Fruit fly (Drosophila melanogaster) whole organism: ENCODE results near the gene CG7536.

ENCODE experiments used
- CG8478 ChIP-seq: fragments of >200 bp; optimal IDR thresholded peaks from 2 replicates; lab custom pipeline; 2018; ENCODE audit warnings: inconsistent platforms
- Dll ChIP-seq: fragments of >200 bp; optimal IDR thresholded peaks from 2 replicates; lab custom pipeline; 2017
- EcR ChIP-seq, 2 experiments: fragments of >200 bp; optimal IDR thresholded peaks; 2 replicates each; lab custom pipeline; 2017; ENCODE audit warnings: missing biosample characterization in 2 of 2, missing genetic modification characterization in 2 of 2, missing genetic modification reagents in 2 of 2
- pan ChIP-seq: fragments of >200 bp; optimal IDR thresholded peaks from 2 replicates; lab custom pipeline; 2017
- psq ChIP-seq: fragments of >200 bp; optimal IDR thresholded peaks from 2 replicates; lab custom pipeline; 2017
- usp ChIP-seq: fragments of >200 bp; optimal IDR thresholded peaks from 2 replicates; lab custom pipeline; 2017; ENCODE audit warnings: missing biosample characterization, missing genetic modification characterization, mixed read lengths

The CG7536 gene

DNA sequence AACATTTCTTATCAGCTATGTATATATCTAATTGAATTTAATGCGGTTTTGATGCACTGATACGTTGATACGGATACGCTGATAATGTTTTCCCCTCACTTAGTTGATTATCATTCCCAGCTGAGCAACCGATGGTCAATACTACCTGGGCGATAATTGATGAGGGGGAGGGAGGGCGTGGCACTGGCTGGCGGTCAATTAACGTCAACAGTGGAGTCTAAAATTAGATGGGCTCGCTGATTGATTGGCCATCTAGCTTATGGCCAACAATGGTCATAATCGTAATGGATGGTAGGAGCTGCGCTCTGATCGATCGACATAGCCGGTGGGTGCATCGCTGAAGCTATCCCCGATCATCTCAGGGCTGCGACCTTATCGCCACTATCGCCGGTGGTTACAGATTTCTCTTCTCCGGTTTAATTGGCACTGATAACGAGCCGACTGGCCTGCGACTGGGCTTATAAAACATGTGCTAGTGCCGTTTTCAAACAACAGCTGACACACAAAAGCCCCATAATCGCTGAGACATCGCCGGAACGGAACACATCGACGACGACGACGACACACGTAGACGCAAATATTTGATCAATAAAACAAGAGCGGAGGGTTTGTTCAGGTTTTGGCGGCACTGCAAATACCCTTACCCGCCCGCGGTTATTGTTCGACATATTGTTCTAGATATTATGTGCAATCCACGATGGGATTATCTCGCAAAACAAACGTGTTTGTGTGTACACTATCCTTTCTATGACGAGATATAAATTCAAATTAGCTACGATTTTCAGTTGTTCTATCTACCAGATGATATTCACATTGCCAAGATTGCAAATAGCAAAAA lies 4.6 kb downstream of the CG7536 start:
- TF ChIP-seq pan (no peak), Dll (lab: Kevin White, UChicago) (no peak), CG8478 (lab: Kevin White, UChicago) (no peak), usp (no peak), EcR (GFP tag; optimal IDR thresholded peaks at IDR 0.05; lab: Kevin White, UChicago) (no peak), psq (lab: Kevin White, UChicago) (no peak)

DNA sequence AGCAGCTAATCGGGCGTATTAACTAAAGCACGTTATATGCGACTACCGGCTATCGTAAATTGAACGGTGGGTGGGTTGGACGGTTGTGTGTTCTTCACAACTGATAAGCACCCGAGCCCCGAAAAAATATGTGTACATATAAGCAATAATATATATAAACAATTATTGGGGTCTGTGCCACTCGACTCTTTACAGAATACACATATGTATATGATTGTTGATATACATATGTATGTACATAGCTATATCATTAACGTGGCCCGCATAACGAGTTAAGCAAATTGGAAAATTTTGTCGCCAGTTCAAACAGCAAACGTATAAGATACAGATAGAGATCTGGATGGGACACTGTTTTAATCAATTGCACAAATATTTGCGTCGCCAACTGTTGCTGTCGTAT lies 5.7 kb downstream of the CG7536 start:
- no peak for TF ChIP-seq pan
- no peak for TF ChIP-seq Dll (lab: Kevin White, UChicago)
- no peak for TF ChIP-seq usp
- no peak for TF ChIP-seq CG8478 (lab: Kevin White, UChicago)
- TF ChIP-seq psq (lab: Kevin White, UChicago) = no peak
- no peak for TF ChIP-seq EcR (GFP tag; optimal IDR thresholded peaks at IDR 0.05; lab: Kevin White, UChicago)

DNA sequence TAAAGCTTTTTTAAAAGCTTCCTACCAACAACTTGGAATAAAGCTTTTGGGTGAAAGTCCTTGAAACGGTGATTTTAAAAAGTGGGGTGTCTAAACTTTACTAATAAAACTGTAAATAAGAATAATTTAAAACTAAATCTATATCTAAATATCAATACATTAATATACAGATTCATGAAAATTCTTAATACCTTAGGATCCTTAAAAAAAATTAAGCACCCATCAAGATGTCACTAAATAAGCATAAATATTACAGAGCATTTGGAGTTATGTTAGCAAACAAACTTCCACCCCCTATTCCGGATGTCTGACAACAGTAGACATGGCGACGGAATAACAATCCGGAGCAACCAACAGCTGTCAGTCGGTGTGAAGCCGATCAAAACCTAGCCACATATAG lies 24.1 kb downstream of the CG7536 start, which contains the start of gene Dhc16F:
Dhc16F (plus strand) TSS at position 301 of the 400 bp plus-strand sequence.
- TF ChIP-seq psq (lab: Kevin White, UChicago) = no peak
- no peak for TF ChIP-seq EcR (GFP tag; optimal IDR thresholded peaks at IDR 0.05; lab: Kevin White, UChicago)
- no peak for TF ChIP-seq pan
- no peak for TF ChIP-seq usp
- no peak for TF ChIP-seq Dll (lab: Kevin White, UChicago)
- no peak for TF ChIP-seq CG8478 (lab: Kevin White, UChicago)

DNA sequence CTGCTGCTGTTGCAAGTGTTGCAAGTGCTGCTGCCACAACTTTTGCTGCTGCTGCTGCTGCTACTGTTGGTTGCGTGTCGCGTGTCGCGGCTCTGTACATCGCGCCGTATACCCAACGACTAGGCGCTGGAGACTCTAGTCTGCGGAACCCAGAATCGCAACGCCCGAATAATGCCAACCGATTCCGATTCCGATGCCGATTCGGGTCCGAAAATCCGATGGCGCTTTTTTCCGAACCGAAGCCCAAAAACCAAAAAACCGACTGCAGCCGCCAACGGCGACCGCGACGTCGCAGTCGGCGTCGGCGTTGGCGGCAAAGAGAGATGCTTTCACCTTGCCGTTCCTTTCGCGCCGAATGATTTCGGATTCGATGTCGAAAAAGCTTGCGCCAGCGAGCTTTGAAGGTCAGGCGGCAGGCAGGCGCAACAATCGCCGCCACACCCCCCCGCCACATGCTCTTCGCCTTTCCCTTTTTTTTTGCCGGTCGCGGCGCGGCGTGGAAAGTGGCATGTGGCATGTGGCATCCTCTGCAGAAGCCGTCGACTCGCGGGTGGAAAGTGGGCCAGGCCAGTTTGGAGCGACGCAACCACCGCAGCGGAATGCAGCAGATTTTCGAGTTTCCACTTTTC lies 25.1 kb downstream of the CG7536 start, which contains the start of gene Sh:
Sh (minus strand) TSS at position 104 of the 629 bp plus-strand sequence.
- TF ChIP-seq pan = no peak
- TF ChIP-seq CG8478 (lab: Kevin White, UChicago) = no peak

DNA sequence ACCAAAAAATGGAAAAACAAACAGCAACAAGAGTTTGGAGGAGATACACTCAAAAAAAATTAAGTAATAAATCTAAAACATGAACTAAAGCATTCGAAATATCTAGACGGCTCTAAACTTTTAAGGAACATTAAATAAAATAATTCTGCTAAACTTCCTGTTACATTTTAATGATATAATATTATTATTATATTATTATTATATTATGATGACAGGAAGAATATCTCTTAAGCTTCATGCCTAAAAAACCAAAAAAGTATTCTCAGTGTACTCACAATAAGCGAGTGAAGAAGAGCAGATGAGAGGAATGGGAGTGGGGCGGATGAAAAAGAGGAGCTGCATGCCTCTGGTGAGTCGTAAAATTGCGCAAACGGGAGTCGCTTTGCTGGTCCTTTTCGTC lies 30.2 kb downstream of the CG7536 start:
- TF ChIP-seq pan (no peak), psq (lab: Kevin White, UChicago) (no peak), CG8478 (lab: Kevin White, UChicago) (no peak), Dll (lab: Kevin White, UChicago) (no peak), EcR (GFP tag; optimal IDR thresholded peaks at IDR 0.05; lab: Kevin White, UChicago) (no peak), usp (no peak)

DNA sequence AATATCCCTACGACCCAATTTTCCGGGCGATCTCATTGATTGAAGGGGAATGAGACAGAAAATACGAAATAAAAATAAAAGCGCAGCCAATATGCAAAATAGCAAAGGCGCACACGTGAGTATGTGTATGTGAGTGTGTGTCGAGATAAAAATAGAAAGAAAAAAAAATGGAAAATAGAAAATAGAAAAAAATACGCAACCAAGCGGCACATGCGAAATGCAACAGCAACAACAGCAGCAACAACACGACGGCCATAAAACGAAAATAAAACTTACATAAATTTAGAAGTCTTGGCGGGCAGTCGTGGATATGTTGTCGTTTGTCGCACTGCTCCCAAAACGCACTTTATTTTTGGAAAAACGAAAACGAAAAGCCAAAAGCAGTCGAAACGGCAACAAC lies 31.1 kb downstream of the CG7536 start:
- no peak for TF ChIP-seq Dll (lab: Kevin White, UChicago)
- no peak for TF ChIP-seq EcR (GFP tag; optimal IDR thresholded peaks at IDR 0.05; lab: Kevin White, UChicago)
- TF ChIP-seq pan = no peak
- no peak for TF ChIP-seq usp
- no peak for TF ChIP-seq CG8478 (lab: Kevin White, UChicago)
- no peak for TF ChIP-seq psq (lab: Kevin White, UChicago)

DNA sequence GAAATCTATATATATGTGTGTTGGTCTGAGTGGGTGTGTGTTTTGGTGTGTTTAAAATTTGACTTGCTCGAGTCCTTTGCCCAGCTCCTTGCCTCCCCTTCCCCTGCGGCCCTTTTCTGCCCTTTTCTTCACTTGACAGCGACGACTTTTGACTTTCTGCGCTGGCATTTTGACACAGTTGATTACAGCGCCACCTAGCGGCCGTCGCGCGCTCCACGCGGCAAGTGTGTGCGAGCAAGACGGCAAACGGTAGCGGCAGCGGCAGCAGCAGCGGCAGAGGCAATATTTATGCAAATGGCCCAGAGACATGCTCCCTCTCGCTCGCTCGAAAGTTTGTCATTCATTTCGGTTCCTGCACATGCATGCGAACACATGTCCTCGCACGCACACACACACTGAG lies 36.2 kb downstream of the CG7536 start:
- TF ChIP-seq pan = no peak
- TF ChIP-seq EcR (GFP tag; optimal IDR thresholded peaks at IDR 0.05; lab: Kevin White, UChicago) = no peak
- no peak for TF ChIP-seq CG8478 (lab: Kevin White, UChicago)
- no peak for TF ChIP-seq usp
- TF ChIP-seq psq (lab: Kevin White, UChicago) = no peak
- no peak for TF ChIP-seq Dll (lab: Kevin White, UChicago)

DNA sequence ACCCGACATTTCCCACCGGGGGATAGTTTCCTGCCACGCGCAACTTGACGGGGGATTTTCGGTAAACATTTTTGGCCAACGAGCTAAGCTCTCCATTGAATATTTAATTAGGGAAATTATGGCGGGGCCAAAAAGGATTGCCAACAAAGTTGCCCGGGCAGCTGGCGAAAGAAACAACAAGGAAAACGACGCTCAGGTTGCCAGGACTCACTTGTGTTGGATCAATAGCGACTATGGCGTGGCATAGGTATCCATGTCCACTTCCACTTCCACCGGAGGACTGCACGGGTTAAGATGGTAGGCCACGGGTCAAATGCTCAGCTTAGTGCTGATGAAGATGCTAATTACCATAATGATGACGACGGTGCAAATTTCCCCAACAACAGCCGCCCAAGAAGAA lies 44.6 kb downstream of the CG7536 start, which contains the start of gene CG15373:
CG15373 (plus strand) TSS at position 301 of the 400 bp plus-strand sequence.
- TF ChIP-seq Dll (lab: Kevin White, UChicago) = no peak
- TF ChIP-seq usp = no peak
- TF ChIP-seq psq (lab: Kevin White, UChicago) = no peak
- TF ChIP-seq CG8478 (lab: Kevin White, UChicago) = no peak
- no peak for TF ChIP-seq EcR (GFP tag; optimal IDR thresholded peaks at IDR 0.05; lab: Kevin White, UChicago)
- no peak for TF ChIP-seq pan
